Worm (Caenorhabditis elegans): ENCODE data around the gene T14B4.20.

The T14B4.20 gene

ce11 chrII:6707496-6708260 is 9.0 kb upstream of the T14B4.20 start (continued):
- peak; percentile 61 for TF ChIP-seq blmp-1 (tag; optimal IDR thresholded peaks at IDR 0.05)
- TF ChIP-seq lin-14 (GFP tag; optimal IDR thresholded peaks at IDR 0.05): peak; percentile 92
- TF ChIP-seq nhr-19 (GFP tag; conservative IDR thresholded peaks at IDR 0.05): peak; percentile 40; the same call in 1 of the 2 replicates
- peak; percentile 5 for TF ChIP-seq unc-86 (tag; optimal IDR thresholded peaks at IDR 0.05)
- no peak for TF ChIP-seq snpc-4 (tag; optimal IDR thresholded peaks at IDR 0.05)
- TF ChIP-seq unc-130 (tag; optimal IDR thresholded peaks at IDR 0.05): peak; percentile 50
- no peak for TF ChIP-seq pag-3 (tag; optimal IDR thresholded peaks at IDR 0.05; ENCODE audit: borderline replicate concordance, insufficient read depth)
- TF ChIP-seq sox-4 (tag; optimal IDR thresholded peaks at IDR 0.05): no peak
- no peak for TF ChIP-seq nhr-237 (tag; optimal IDR thresholded peaks at IDR 0.05)
- TF ChIP-seq hpl-2 (GFP tag; optimal IDR thresholded peaks at IDR 0.05): no peak
- peak; percentile 74 for TF ChIP-seq nhr-71 (tag; optimal IDR thresholded peaks at IDR 0.05)
- peak; percentile 24 for TF ChIP-seq nhr-47 (tag; optimal IDR thresholded peaks at IDR 0.05)
- TF ChIP-seq alr-1 (tag; optimal IDR thresholded peaks at IDR 0.05; ENCODE audit: borderline replicate concordance): no peak
- TF ChIP-seq lin-13 (GFP tag; optimal IDR thresholded peaks at IDR 0.05): peak; percentile 3
- peak; percentile 85 for TF ChIP-seq rnt-1 (tag; optimal IDR thresholded peaks at IDR 0.05)
- no peak for TF ChIP-seq fkh-4 (tag; optimal IDR thresholded peaks at IDR 0.05; ENCODE audit: borderline replicate concordance)
- no peak for TF ChIP-seq fkh-10 (GFP tag; optimal IDR thresholded peaks at IDR 0.05)
- TF ChIP-seq elt-2 (tag; optimal IDR thresholded peaks at IDR 0.05): no peak
- TF ChIP-seq lin-15B (tag; optimal IDR thresholded peaks at IDR 0.05): no peak
- peak; percentile 28 for TF ChIP-seq snu-23 (GFP tag; optimal IDR thresholded peaks at IDR 0.05)
- peak; percentile 5 for TF ChIP-seq irx-1 (tag; optimal IDR thresholded peaks at IDR 0.05)
- TF ChIP-seq nhr-12 (tag; optimal IDR thresholded peaks at IDR 0.05): no peak
- peak; percentile 61 for TF ChIP-seq dsc-1 (tag; optimal IDR thresholded peaks at IDR 0.05)
- no peak for TF ChIP-seq isw-1 (GFP tag; IDR thresholded peaks at IDR 0.05)

- TF ChIP-seq efl-1 (optimal IDR thresholded peaks at IDR 0.05): peak; percentile 14 to 28
- TF ChIP-seq efl-1 (GFP tag; optimal IDR thresholded peaks at IDR 0.05 in 1 of 2): peak in 1 of 2 experiments; percentile 18
- TF ChIP-seq fkh-10 (GFP tag; optimal IDR thresholded peaks at IDR 0.05): peak; percentile 8
- TF ChIP-seq nhr-84 (tag; optimal IDR thresholded peaks at IDR 0.05): no peak
- peak; percentile 90 for TF ChIP-seq lin-14 (GFP tag; optimal IDR thresholded peaks at IDR 0.05)
- TF ChIP-seq snu-23 (GFP tag; optimal IDR thresholded peaks at IDR 0.05): peak; percentile 58
- TF ChIP-seq nhr-237 (tag; optimal IDR thresholded peaks at IDR 0.05): no peak
- peak; percentile 23 for TF ChIP-seq C16A3.4 (tag; optimal IDR thresholded peaks at IDR 0.05)
- peak; percentile 14 for TF ChIP-seq xbp-1 (tag; optimal IDR thresholded peaks at IDR 0.05)
- peak; percentile 14 for TF ChIP-seq dsc-1 (tag; optimal IDR thresholded peaks at IDR 0.05)
- TF ChIP-seq rnt-1 (tag; optimal IDR thresholded peaks at IDR 0.05): peak; percentile 49
- TF ChIP-seq unc-86 (tag; optimal IDR thresholded peaks at IDR 0.05): no peak
- TF ChIP-seq nhr-47 (tag; optimal IDR thresholded peaks at IDR 0.05): peak; percentile 29
- peak; percentile 8 for TF ChIP-seq nhr-20 (tag; optimal IDR thresholded peaks at IDR 0.05)
- TF ChIP-seq nhr-19 (GFP tag; conservative IDR thresholded peaks at IDR 0.05): peak; percentile 32; the same call in 1 of the 2 replicates
- no peak for TF ChIP-seq elt-2 (tag; optimal IDR thresholded peaks at IDR 0.05)
- TF ChIP-seq isw-1 (GFP tag; IDR thresholded peaks at IDR 0.05): 0 out of 2 replicates have a peak, but pooled peaks have one; percentile 19
- TF ChIP-seq lsy-2 (tag; optimal IDR thresholded peaks at IDR 0.05): peak; percentile 9 to 66
- TF ChIP-seq pag-3 (tag; optimal IDR thresholded peaks at IDR 0.05; ENCODE audit: borderline replicate concordance, insufficient read depth): no peak
- peak in 1 of 2 experiments; percentile 18 for TF ChIP-seq lin-35 (GFP tag; optimal IDR thresholded peaks at IDR 0.05)
- peak in 1 of 3 experiments; percentile 13 for TF ChIP-seq dpl-1 (GFP tag; optimal IDR thresholded peaks at IDR 0.05)
- TF ChIP-seq lin-39 (tag; optimal IDR thresholded peaks at IDR 0.05): no peak
- peak; percentile 40 for TF ChIP-seq mep-1 (tag; optimal IDR thresholded peaks at IDR 0.05)
- TF ChIP-seq Y116A8C.19 (tag; optimal IDR thresholded peaks at IDR 0.05; ENCODE audit: borderline replicate concordance): no peak
- TF ChIP-seq swsn-7 (tag; optimal IDR thresholded peaks at IDR 0.05): peak; percentile 40
- TF ChIP-seq nhr-77 (tag; optimal IDR thresholded peaks at IDR 0.05): no peak
- TF ChIP-seq ceh-82 (tag; optimal IDR thresholded peaks at IDR 0.05): peak in 2 of 3 experiments; percentile 33 to 57
- peak; percentile 13 for TF ChIP-seq tbx-2 (tag; optimal IDR thresholded peaks at IDR 0.05)
- TF ChIP-seq nhr-71 (tag; optimal IDR thresholded peaks at IDR 0.05): peak; percentile 62
Measured at ce11 chrII:6708980-6709379, 7.7 kb upstream of the T14B4.20 start.
